Fruit fly (Drosophila melanogaster): ENCODE results near the gene MED18.

Gene MED18

dm6 chrX:1897384-1897783 lies 31.7 kb downstream of the MED18 start (continued):
- TF ChIP-seq CG3032 (tag; optimal IDR thresholded peaks at IDR 0.05) (peak; percentile 37), Sox14 (GFP tag; optimal IDR thresholded peaks at IDR 0.05) (peak; percentile 64), CG4318 (GFP tag; optimal IDR thresholded peaks at IDR 0.05) (no peak), Blimp-1 (GFP tag; optimal IDR thresholded peaks at IDR 0.05) (no peak), CG10631 (GFP tag; optimal IDR thresholded peaks at IDR 0.05) (peak; percentile 42), ss (GFP tag; optimal IDR thresholded peaks at IDR 0.05) (peak in 1 of 2 experiments; percentile 38), Sox15 (GFP tag; optimal IDR thresholded peaks at IDR 0.05) (no peak), esn (GFP tag; optimal IDR thresholded peaks at IDR 0.05) (peak; percentile 67), CG1621 (tag; optimal IDR thresholded peaks at IDR 0.05) (peak; percentile 17), fd59A (GFP tag; optimal IDR thresholded peaks at IDR 0.05) (peak; percentile 34), CG31627 (GFP tag; optimal IDR thresholded peaks at IDR 0.05) (peak; percentile 69), CG6808 (GFP tag; optimal IDR thresholded peaks at IDR 0.05) (no peak), Lpt (GFP tag; optimal IDR thresholded peaks at IDR 0.05) (peak; percentile 19), svp (GFP tag) (peak; percentile 74), Hr4 (GFP tag; optimal IDR thresholded peaks at IDR 0.05) (no peak), CG11762 (GFP tag; optimal IDR thresholded peaks at IDR 0.05; ENCODE audit: insufficient read depth) (no peak), Smox (GFP tag; optimal IDR thresholded peaks at IDR 0.05) (no peak), CG34406 (GFP tag; optimal IDR thresholded peaks at IDR 0.05) (peak; percentile 28), CG11294 (GFP tag; IDR thresholded peaks at IDR 0.05) (peak; percentile 21; the same call in 1 of the 2 replicates), net (GFP tag; optimal IDR thresholded peaks at IDR 0.05) (no peak), Hr39 (GFP tag; optimal IDR thresholded peaks at IDR 0.05) (peak; percentile 75), topi (GFP tag; optimal IDR thresholded peaks at IDR 0.05) (peak; percentile 66), CG10669 (GFP tag; optimal IDR thresholded peaks at IDR 0.05) (no peak), lz (GFP tag; optimal IDR thresholded peaks at IDR 0.05) (peak; percentile 63), Met (GFP tag; optimal IDR thresholded peaks at IDR 0.05) (no peak), CG8632 (GFP tag; optimal IDR thresholded peaks at IDR 0.05) (no peak)

dm6 chrX:1899445-1900085 lies 33.9 kb downstream of the MED18 start:
- TF ChIP-seq lz (GFP tag; optimal IDR thresholded peaks at IDR 0.05) (no peak), Hr39 (GFP tag; optimal IDR thresholded peaks at IDR 0.05) (no peak), CG8632 (GFP tag; optimal IDR thresholded peaks at IDR 0.05) (no peak), ss (GFP tag; optimal IDR thresholded peaks at IDR 0.05) (peak in 1 of 2 experiments; percentile 46), Sox102F (GFP tag; optimal IDR thresholded peaks at IDR 0.05) (no peak), CG1621 (tag; optimal IDR thresholded peaks at IDR 0.05) (no peak), achi (GFP tag; optimal IDR thresholded peaks at IDR 0.05) (no peak), spab (GFP tag; optimal IDR thresholded peaks at IDR 0.05) (no peak), Met (GFP tag; optimal IDR thresholded peaks at IDR 0.05) (no peak), salr (GFP tag; optimal IDR thresholded peaks at IDR 0.05) (no peak), CG3032 (tag; optimal IDR thresholded peaks at IDR 0.05) (no peak), dsx (GFP tag; optimal IDR thresholded peaks at IDR 0.05; ENCODE audit: poor library complexity, severe bottlenecking) (peak; percentile 17), CG6854 (GFP tag; optimal IDR thresholded peaks at IDR 0.05) (no peak), CG8119 (GFP tag; IDR thresholded peaks at IDR 0.05) (no peak), esn (GFP tag; optimal IDR thresholded peaks at IDR 0.05) (no peak), topi (GFP tag; optimal IDR thresholded peaks at IDR 0.05) (no peak), eg (GFP tag; IDR thresholded peaks at IDR 0.05) (no peak), CG34406 (GFP tag; optimal IDR thresholded peaks at IDR 0.05) (no peak), CG11762 (GFP tag; optimal IDR thresholded peaks at IDR 0.05; ENCODE audit: insufficient read depth) (no peak), pdm3 (GFP tag; optimal IDR thresholded peaks at IDR 0.05) (no peak), CG10669 (GFP tag; optimal IDR thresholded peaks at IDR 0.05) (no peak), CG6792 (GFP tag; optimal IDR thresholded peaks at IDR 0.05) (no peak), Eip78C (GFP tag) (peak; percentile 11), CG8319 (GFP tag; optimal IDR thresholded peaks at IDR 0.05) (no peak), Eip93F (GFP tag; optimal IDR thresholded peaks at IDR 0.05) (no peak), acj6 (GFP tag; optimal IDR thresholded peaks at IDR 0.05) (no peak), CG6276 (GFP tag; optimal IDR thresholded peaks at IDR 0.05) (no peak), CG4318 (GFP tag; optimal IDR thresholded peaks at IDR 0.05) (no peak), fd85E (GFP tag; optimal IDR thresholded peaks at IDR 0.05) (no peak), CG6808 (GFP tag; optimal IDR thresholded peaks at IDR 0.05) (no peak), fd59A (GFP tag; optimal IDR thresholded peaks at IDR 0.05) (no peak), Gug (GFP tag; IDR thresholded peaks at IDR 0.05) (no peak), Hr38 (GFP tag; optimal IDR thresholded peaks at IDR 0.05) (no peak), CG11294 (GFP tag; IDR thresholded peaks at IDR 0.05) (no peak), CG32006 (GFP tag; optimal IDR thresholded peaks at IDR 0.05) (no peak), CG7368 (GFP tag; optimal IDR thresholded peaks at IDR 0.05) (peak; percentile 19), Eip75B (GFP tag; optimal IDR thresholded peaks at IDR 0.05) (no peak)

All from whole organism, prepupa.